Fruit fly (Drosophila melanogaster) ovary, adult (tissue): ENCODE results near the gene btsz.

Experiments
- CG17801 ChIP-seq: fragments of 200-800 bp; optimal IDR thresholded peaks from 2 replicates; lab custom pipeline; 2019; ENCODE audit warnings: missing biosample characterization, mild to moderate bottlenecking, missing genetic modification characterization, moderate library complexity; ENCODE audit not compliant: partially characterized antibody

The btsz gene

dm6 chr3R:14875274-14875964 is at the start of gene btsz:
btsz (minus strand) TSS chr3R:14875488.
- no peak for TF ChIP-seq CG17801 (GFP tag; lab: Kevin White, UChicago)

- TF ChIP-seq CG17801 (GFP tag; lab: Kevin White, UChicago) = peak; percentile 82
These were observed 42.9 kb upstream of the btsz start, which contains the start of gene Sdr for dm6 chr3R:14917927-14918829. Sdr (plus strand) TSS chr3R:14918628.

- no peak for TF ChIP-seq CG17801 (GFP tag; lab: Kevin White, UChicago)
These were observed 37.2 kb upstream of the btsz start for dm6 chr3R:14912449-14912987.

- peak; percentile 52 for TF ChIP-seq CG17801 (GFP tag; lab: Kevin White, UChicago)
These were observed 28.6 kb upstream of the btsz start, which contains the start of gene VhaPPA1-1 for dm6 chr3R:14903837-14904431. VhaPPA1-1 (minus strand) TSS chr3R:14904061.

- TF ChIP-seq CG17801 (GFP tag; lab: Kevin White, UChicago) = peak; percentile 56
These were observed 26.4 kb upstream of the btsz start, which contains the start of gene RpS5b for dm6 chr3R:14901408-14902352. RpS5b (minus strand) TSS chr3R:14901563.

- TF ChIP-seq CG17801 (GFP tag; lab: Kevin White, UChicago) = no peak
These were observed 24.9 kb upstream of the btsz start, which contains the start of gene VhaPPA1-2 for dm6 chr3R:14900177-14900576. VhaPPA1-2 (minus strand) TSS chr3R:14900277.

- peak; percentile 85 for TF ChIP-seq CG17801 (GFP tag; lab: Kevin White, UChicago)
These were observed 23.0 kb upstream of the btsz start, which contains the start of the genes Nup93-2 and CG3817 for dm6 chr3R:14898280-14898756. Nup93-2 (minus strand) TSS chr3R:14898372. CG3817 (plus strand) TSS chr3R:14898739.

dm6 chr3R:14894783-14894883 is 19.3 kb upstream of the btsz start, which contains the start of gene CG14860:
CG14860 (plus strand) TSS chr3R:14894784.
- no peak for TF ChIP-seq CG17801 (GFP tag; lab: Kevin White, UChicago)

dm6 chr3R:14893791-14894782 is 18.8 kb upstream of the btsz start, which contains the start of gene Dph2:
Dph2 (minus strand) TSS chr3R:14893954.
- TF ChIP-seq CG17801 (GFP tag; lab: Kevin White, UChicago) = peak; percentile 80

dm6 chr3R:14890064-14890709 is 14.9 kb upstream of the btsz start, which contains the start of the genes CycC and UQCR-C1:
CycC (minus strand) TSS chr3R:14890205.
UQCR-C1 (plus strand) TSS chr3R:14890231.
- TF ChIP-seq CG17801 (GFP tag; lab: Kevin White, UChicago) = no peak

dm6 chr3R:14886011-14886534 is 10.8 kb upstream of the btsz start, which contains the start of the genes Rrp6, CG33331 and CG33332:
Rrp6 (minus strand) TSS chr3R:14886246.
CG33331 (plus strand) TSS chr3R:14886456.
CG33332 (plus strand) TSS chr3R:14886456.
- peak; percentile 85 for TF ChIP-seq CG17801 (GFP tag; lab: Kevin White, UChicago)
